Fruit fly (Drosophila melanogaster) whole organism, pupa: ENCODE results near the gene Reepl1.

ENCODE experiments used
- CG10348 ChIP-seq: fragments of 200-800 bp; sonication (Bioruptor generic); IDR thresholded peaks from 2 replicates; pipeline ENCODE4 v1.3.6; 2022; ENCODE audit warnings: missing biosample characterization, missing genetic modification characterization
- CG12605 ChIP-seq: fragments of 200-800 bp; sonication (Bioruptor generic); IDR thresholded peaks from 2 replicates; pipeline ENCODE4 v1.3.6; 2022; ENCODE audit warnings: missing biosample characterization, missing genetic modification characterization
- CG13204 ChIP-seq: fragments of 200-800 bp; sonication (Bioruptor generic); optimal IDR thresholded peaks from 2 replicates; lab custom pipeline; 2018; ENCODE audit warnings: missing biosample characterization, mild to moderate bottlenecking, missing genetic modification characterization, moderate library complexity
- CG14655 ChIP-seq: fragments of 200-800 bp; sonication (Bioruptor generic); optimal IDR thresholded peaks from 3 replicates; lab custom pipeline; 2017; ENCODE audit warnings: mild to moderate bottlenecking, missing biosample characterization, missing genetic modification reagents, missing genetic modification characterization
- CG15710 ChIP-seq: fragments of 200-800 bp; sonication (Bioruptor generic); optimal IDR thresholded peaks from 2 replicates; lab custom pipeline; 2018; ENCODE audit warnings: missing biosample characterization, mild to moderate bottlenecking, missing genetic modification characterization, moderate library complexity
- CG17806 ChIP-seq: fragments of 200-800 bp; sonication (Bioruptor generic); optimal IDR thresholded peaks from 2 replicates; lab custom pipeline; 2018; ENCODE audit warnings: missing biosample characterization, mild to moderate bottlenecking, missing genetic modification characterization, moderate library complexity
- CG32121 ChIP-seq: fragments of 200-800 bp; sonication (Bioruptor generic); IDR thresholded peaks from 2 replicates; pipeline ENCODE4 v1.3.6; 2022; ENCODE audit warnings: missing biosample characterization, missing genetic modification characterization
- CG34367 ChIP-seq: fragments of 200-800 bp; sonication (Bioruptor generic); optimal IDR thresholded peaks from 2 replicates; lab custom pipeline; 2018; ENCODE audit warnings: missing biosample characterization, mild to moderate bottlenecking, missing genetic modification characterization
- CG4496 ChIP-seq: fragments of 200-800 bp; sonication (Bioruptor generic); IDR thresholded peaks from 3 replicates; pipeline ENCODE4 v1.3.6; 2022; ENCODE audit warnings: missing biosample characterization, missing genetic modification characterization
- CG8159 ChIP-seq: fragments of 200-800 bp; sonication (Bioruptor generic); optimal IDR thresholded peaks from 3 replicates; lab custom pipeline; 2018; ENCODE audit warnings: missing biosample characterization, mild to moderate bottlenecking, missing genetic modification characterization, moderate library complexity
- CG8301 ChIP-seq: fragments of 200-800 bp; sonication (Bioruptor generic); optimal IDR thresholded peaks from 2 replicates; lab custom pipeline; 2018; ENCODE audit warnings: missing biosample characterization, mild to moderate bottlenecking, missing genetic modification characterization
- CG9948 ChIP-seq: fragments of 200-800 bp; sonication (Bioruptor generic); optimal IDR thresholded peaks from 2 replicates; lab custom pipeline; 2018; ENCODE audit warnings: missing biosample characterization, mild to moderate bottlenecking, missing genetic modification characterization, moderate library complexity
- D1 ChIP-seq: fragments of 200-800 bp; sonication (Bioruptor generic); optimal IDR thresholded peaks from 2 replicates; lab custom pipeline; 2018; ENCODE audit warnings: missing biosample characterization, mild to moderate bottlenecking, missing genetic modification characterization, moderate library complexity
- EcR ChIP-seq: fragments of 200-800 bp; sonication (Bioruptor generic); optimal IDR thresholded peaks from 3 replicates; lab custom pipeline; 2019; ENCODE audit warnings: missing biosample characterization, missing genetic modification characterization, mild to moderate bottlenecking, moderate library complexity, missing genetic modification reagents
- Ets98B ChIP-seq: fragments of 200-800 bp; sonication (Bioruptor generic); IDR thresholded peaks from 2 replicates; pipeline ENCODE4 v1.3.6; 2022; ENCODE audit warnings: missing biosample characterization, missing genetic modification characterization
- Pif1A ChIP-seq: fragments of 200-800 bp; sonication (Bioruptor generic); optimal IDR thresholded peaks from 3 replicates; lab custom pipeline; 2016; ENCODE audit warnings: missing biosample characterization, missing genetic modification characterization
- Pif1B ChIP-seq: fragments of 200-800 bp; sonication (Bioruptor generic); optimal IDR thresholded peaks from 3 replicates; lab custom pipeline; 2016; ENCODE audit warnings: missing biosample characterization, missing genetic modification characterization
- Snoo ChIP-seq: fragments of 200-800 bp; sonication (Bioruptor generic); optimal IDR thresholded peaks from 3 replicates; lab custom pipeline; 2017; ENCODE audit warnings: missing biosample characterization, mild to moderate bottlenecking, missing genetic modification characterization, inconsistent platforms
- fd96Ca ChIP-seq: fragments of 200-800 bp; sonication (Bioruptor generic); IDR thresholded peaks from 3 replicates; pipeline ENCODE4 v1.3.6; 2022; ENCODE audit warnings: missing biosample characterization, missing genetic modification characterization
- gl ChIP-seq: fragments of 200-800 bp; sonication (Bioruptor generic); optimal IDR thresholded peaks from 2 replicates; lab custom pipeline; 2018; ENCODE audit warnings: missing biosample characterization, mild to moderate bottlenecking, missing genetic modification characterization
- rn ChIP-seq: fragments of 200-800 bp; sonication (Bioruptor generic); IDR thresholded peaks from 2 replicates; pipeline ENCODE4 v1.3.6; 2022; ENCODE audit warnings: missing biosample characterization, missing genetic modification characterization

The Reepl1 gene

DNA sequence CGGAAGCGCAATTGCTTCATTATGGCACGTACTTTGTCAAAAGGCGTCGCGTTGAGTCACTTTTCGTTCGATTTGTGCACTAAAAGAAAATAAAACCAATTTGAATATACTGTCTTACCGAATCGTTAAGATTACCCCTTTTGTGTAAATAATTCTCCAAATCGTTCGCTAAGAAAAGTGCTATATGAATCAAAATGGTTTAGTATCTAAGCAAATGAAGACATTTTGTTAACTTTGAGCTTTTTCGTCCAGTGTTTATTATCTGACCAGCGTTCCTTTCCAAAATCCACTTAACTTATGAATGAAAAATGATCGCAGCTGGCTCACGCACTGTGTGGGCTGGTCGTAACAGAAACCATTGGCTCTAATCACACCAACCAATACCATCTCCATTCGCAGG is 22.4 kb upstream of the Reepl1 start:
- peak; percentile 15 for TF ChIP-seq Pif1B (GFP tag; lab: Kevin White, UChicago)
- peak; percentile 27 for TF ChIP-seq CG17806 (tag; lab: Kevin White, UChicago)
- peak; percentile 5 for TF ChIP-seq CG15710 (tag; lab: Kevin White, UChicago)
- TF ChIP-seq CG8159 (tag; lab: Kevin White, UChicago) = peak; percentile 20
- no peak for TF ChIP-seq gl (tag; lab: Kevin White, UChicago)
- no peak for TF ChIP-seq CG4496 (GFP tag; lab: Robert Waterston, UW)
- no peak for TF ChIP-seq Snoo (tag; lab: Kevin White, UChicago)
- TF ChIP-seq CG34367 (tag; lab: Kevin White, UChicago) = peak; percentile 2
- TF ChIP-seq fd96Ca (GFP tag; lab: Robert Waterston, UW) = no peak
- TF ChIP-seq CG13204 = no peak
- no peak for TF ChIP-seq D1 (tag; lab: Kevin White, UChicago)
- TF ChIP-seq EcR (GFP tag; lab: Kevin White, UChicago) = no peak
- peak; percentile 47 for TF ChIP-seq CG8301 (tag; lab: Kevin White, UChicago)
- TF ChIP-seq CG10348 (GFP tag; lab: Robert Waterston, UW) = no peak
- peak; percentile 26 for TF ChIP-seq CG9948 (tag; lab: Kevin White, UChicago)
- TF ChIP-seq CG12605 (GFP tag; lab: Robert Waterston, UW) = no peak
- 0 out of 2 replicates have a peak, but pooled peaks have one; percentile 39 for TF ChIP-seq Ets98B (GFP tag; lab: Robert Waterston, UW)
- peak; percentile 10 for TF ChIP-seq Pif1A (GFP tag; lab: Kevin White, UChicago)
- peak; percentile 55 for TF ChIP-seq CG14655 (GFP tag; lab: Kevin White, UChicago)
- no peak for TF ChIP-seq rn
- TF ChIP-seq CG32121 = no peak

DNA sequence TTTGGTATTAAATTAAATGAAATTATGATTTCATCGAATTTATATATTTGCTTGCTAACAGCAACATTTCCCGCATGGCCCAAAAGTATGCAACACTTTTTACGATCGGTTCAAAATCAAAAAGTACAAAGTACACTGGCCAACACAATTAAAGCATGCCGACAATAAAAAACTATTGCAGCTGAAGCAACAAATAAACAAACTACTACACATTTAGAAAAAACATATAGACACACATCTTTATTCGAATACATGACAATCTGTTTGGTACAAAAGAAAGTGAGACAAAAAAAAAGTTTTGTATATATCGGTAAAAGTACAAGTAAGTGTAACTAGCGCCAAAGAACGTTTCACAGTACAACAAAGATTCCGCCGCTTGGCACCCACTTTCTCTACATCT is 17.4 kb upstream of the Reepl1 start:
- TF ChIP-seq fd96Ca (GFP tag; lab: Robert Waterston, UW) = no peak
- no peak for TF ChIP-seq D1 (tag; lab: Kevin White, UChicago)
- no peak for TF ChIP-seq EcR (GFP tag; lab: Kevin White, UChicago)
- TF ChIP-seq Pif1A (GFP tag; lab: Kevin White, UChicago) = peak; percentile 18
- TF ChIP-seq CG10348 (GFP tag; lab: Robert Waterston, UW) = no peak
- TF ChIP-seq Ets98B (GFP tag; lab: Robert Waterston, UW) = 0 out of 2 replicates have a peak, but pooled peaks have one; percentile 39
- TF ChIP-seq CG14655 (GFP tag; lab: Kevin White, UChicago) = peak; percentile 16
- TF ChIP-seq CG8301 (tag; lab: Kevin White, UChicago) = peak; percentile 15
- TF ChIP-seq Snoo (tag; lab: Kevin White, UChicago) = peak; percentile 14
- peak; percentile 12; the same call in 1 of the 2 replicates for TF ChIP-seq CG12605 (GFP tag; lab: Robert Waterston, UW)
- no peak; the same call in 2 of the 3 replicates for TF ChIP-seq CG4496 (GFP tag; lab: Robert Waterston, UW)
- TF ChIP-seq, all 21 proteins: peak for 6

DNA sequence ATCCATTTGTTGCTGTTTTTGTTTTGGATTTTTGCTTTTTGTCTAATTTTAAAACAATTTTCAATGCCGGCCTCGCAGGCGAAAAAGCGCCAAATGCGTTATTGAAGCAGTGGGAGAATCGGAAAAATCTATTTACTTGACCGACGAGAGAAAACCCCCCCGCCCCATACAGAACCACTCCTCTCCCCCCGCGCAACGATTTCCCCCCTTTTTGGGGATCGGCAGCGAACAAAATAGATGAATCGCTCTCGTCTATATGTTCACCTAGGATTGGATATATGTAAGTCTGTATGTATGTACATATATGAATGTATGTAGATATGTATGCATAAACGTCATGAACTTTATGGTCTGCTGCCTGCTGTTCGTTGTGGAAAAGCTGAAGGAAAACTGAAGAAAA is 15.7 kb upstream of the Reepl1 start:
- TF ChIP-seq D1 (tag; lab: Kevin White, UChicago) = no peak
- TF ChIP-seq CG13204 = no peak
- TF ChIP-seq CG17806 (tag; lab: Kevin White, UChicago) = no peak
- no peak for TF ChIP-seq CG32121
- TF ChIP-seq EcR (GFP tag; lab: Kevin White, UChicago) = no peak
- no peak for TF ChIP-seq Ets98B (GFP tag; lab: Robert Waterston, UW)
- TF ChIP-seq rn = no peak
- no peak for TF ChIP-seq CG8159 (tag; lab: Kevin White, UChicago)

DNA sequence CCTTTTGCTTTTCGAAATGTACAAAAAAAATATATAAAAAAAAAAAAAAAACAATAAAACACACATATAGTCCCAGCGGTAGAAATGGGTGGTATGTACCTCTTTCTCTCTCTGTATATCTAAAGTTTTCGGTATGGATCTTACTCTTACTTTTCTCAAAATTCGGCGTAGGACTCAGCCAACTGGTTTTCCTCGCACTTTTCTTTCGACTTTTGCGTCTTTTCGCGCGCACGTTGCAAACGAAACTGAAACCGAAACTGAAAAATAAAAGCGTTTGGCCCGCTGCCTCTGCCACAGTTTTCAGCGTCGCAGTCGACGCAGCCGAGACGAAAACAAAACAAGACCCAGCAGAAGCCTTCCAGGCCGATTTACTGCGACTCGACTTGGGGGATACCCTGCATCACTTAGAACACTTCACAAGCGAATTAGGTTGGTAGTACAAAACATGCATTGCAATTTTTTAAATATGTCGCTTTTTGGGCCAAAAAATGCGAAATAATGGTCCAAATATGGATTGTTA is 14.1 kb upstream of the Reepl1 start, which contains the start of gene CG1572:
CG1572 (minus strand) TSS at position 266 of the 520 bp plus-strand sequence.
- TF ChIP-seq CG14655 (GFP tag; lab: Kevin White, UChicago) = peak; percentile 18
- TF ChIP-seq Ets98B (GFP tag; lab: Robert Waterston, UW) = peak; percentile 59
- peak; percentile 28 for TF ChIP-seq Snoo (tag; lab: Kevin White, UChicago)
- TF ChIP-seq Pif1B (GFP tag; lab: Kevin White, UChicago) = peak; percentile 34
- 0 out of 2 replicates have a peak, but pooled peaks have one; percentile 48 for TF ChIP-seq CG32121
- TF ChIP-seq EcR (GFP tag; lab: Kevin White, UChicago) = no peak
- 0 out of 2 replicates have a peak, but pooled peaks have one; percentile 19 for TF ChIP-seq CG12605 (GFP tag; lab: Robert Waterston, UW)
- TF ChIP-seq CG4496 (GFP tag; lab: Robert Waterston, UW) = peak; percentile 30; the same call in 1 of the 3 replicates
- no peak for TF ChIP-seq fd96Ca (GFP tag; lab: Robert Waterston, UW)
- TF ChIP-seq CG8301 (tag; lab: Kevin White, UChicago) = no peak
- TF ChIP-seq CG17806 (tag; lab: Kevin White, UChicago) = no peak
- peak; percentile 11 for TF ChIP-seq Pif1A (GFP tag; lab: Kevin White, UChicago)
- peak; percentile 29 for TF ChIP-seq CG13204

DNA sequence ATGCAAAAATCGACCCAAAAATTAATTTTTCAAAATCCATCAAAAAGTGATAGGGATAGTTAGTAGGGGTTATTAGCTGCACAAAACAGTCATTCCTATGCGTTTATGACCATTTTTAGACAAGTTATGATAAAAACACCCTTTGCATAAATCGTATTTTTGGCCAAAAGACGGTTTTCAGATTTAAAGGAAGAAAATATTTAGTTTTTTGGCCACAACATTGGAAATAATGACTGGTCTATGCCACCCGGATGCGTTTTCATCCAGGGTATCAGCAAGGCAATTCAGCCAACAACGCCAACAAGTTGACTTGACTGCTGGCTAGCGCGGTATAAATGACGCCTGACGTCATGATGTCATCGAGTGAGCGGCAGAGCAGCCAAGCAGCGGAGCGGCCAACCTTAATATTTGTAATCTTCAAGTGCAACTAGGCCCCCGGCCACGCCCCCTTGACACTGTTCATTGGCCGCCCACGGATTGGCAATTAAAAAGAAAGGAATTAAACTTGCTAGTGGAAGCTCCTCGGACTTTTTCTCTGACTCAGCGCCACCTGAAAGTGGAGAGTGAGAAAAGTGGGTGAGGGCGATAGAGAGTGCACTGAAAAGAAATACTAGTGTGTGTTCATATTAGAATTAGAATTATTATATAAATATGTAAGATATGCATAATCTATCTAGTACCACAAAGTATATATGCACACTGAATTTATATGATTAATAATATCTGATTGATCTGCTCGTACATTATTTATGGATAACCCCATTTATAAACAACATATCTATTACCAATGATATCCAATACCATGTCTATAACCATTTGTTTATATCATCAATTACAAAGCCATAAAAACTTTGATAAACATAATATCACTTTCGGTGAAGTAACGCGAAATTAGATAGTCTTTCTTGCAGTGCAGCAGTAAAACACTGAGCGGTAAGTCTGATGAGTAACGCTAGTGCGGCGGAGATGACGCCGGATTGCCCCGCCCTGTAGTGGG is 12.5 kb upstream of the Reepl1 start:
- TF ChIP-seq CG32121 (peak; percentile 72), Ets98B (GFP tag; lab: Robert Waterston, UW) (peak; percentile 41), CG8159 (tag; lab: Kevin White, UChicago) (peak; percentile 90), CG34367 (tag; lab: Kevin White, UChicago) (peak; percentile 73), EcR (GFP tag; lab: Kevin White, UChicago) (peak; percentile 34), CG13204 (peak; percentile 50), CG15710 (tag; lab: Kevin White, UChicago) (peak; percentile 88), Snoo (tag; lab: Kevin White, UChicago) (peak; percentile 74), gl (tag; lab: Kevin White, UChicago) (peak; percentile 47), Pif1B (GFP tag; lab: Kevin White, UChicago) (peak; percentile 53), rn (peak; percentile 49; the same call in 1 of the 2 replicates), CG12605 (GFP tag; lab: Robert Waterston, UW) (peak; percentile 36), CG14655 (GFP tag; lab: Kevin White, UChicago) (peak; percentile 87), CG9948 (tag; lab: Kevin White, UChicago) (peak; percentile 83), D1 (tag; lab: Kevin White, UChicago) (no peak), CG8301 (tag; lab: Kevin White, UChicago) (peak; percentile 80), Pif1A (GFP tag; lab: Kevin White, UChicago) (peak; percentile 54), CG4496 (GFP tag; lab: Robert Waterston, UW) (peak; percentile 56; the same call in 2 of the 3 replicates), CG17806 (tag; lab: Kevin White, UChicago) (peak; percentile 80), CG10348 (GFP tag; lab: Robert Waterston, UW) (peak; percentile 43; the same call in 1 of the 2 replicates), fd96Ca (GFP tag; lab: Robert Waterston, UW) (peak; percentile 22; the same call in 1 of the 3 replicates)
